Worm (Caenorhabditis elegans) whole organism, L4/young adult: ENCODE measurements around the gene C52D10.3.

Source experiments
- W03F9.2 ChIP-seq: fragments of 150-350 bp; optimal IDR thresholded peaks from 2 replicates; lab custom pipeline; 2014; ENCODE audit warnings: missing biosample characterization, missing genetic modification characterization
- dao-5 ChIP-seq: sonication (generic microtip); optimal IDR thresholded peaks from 2 replicates; lab custom pipeline; 2016; ENCODE audit warnings: missing genotype, missing genetic modification characterization, moderate library complexity, missing compliant biosample characterization
- him-1 ChIP-seq: sonication (generic microtip); optimal IDR thresholded peaks from 2 replicates; lab custom pipeline; 2016; ENCODE audit warnings: missing genotype, missing genetic modification reagents, missing genetic modification characterization, missing compliant biosample characterization

Gene C52D10.3

DNA sequence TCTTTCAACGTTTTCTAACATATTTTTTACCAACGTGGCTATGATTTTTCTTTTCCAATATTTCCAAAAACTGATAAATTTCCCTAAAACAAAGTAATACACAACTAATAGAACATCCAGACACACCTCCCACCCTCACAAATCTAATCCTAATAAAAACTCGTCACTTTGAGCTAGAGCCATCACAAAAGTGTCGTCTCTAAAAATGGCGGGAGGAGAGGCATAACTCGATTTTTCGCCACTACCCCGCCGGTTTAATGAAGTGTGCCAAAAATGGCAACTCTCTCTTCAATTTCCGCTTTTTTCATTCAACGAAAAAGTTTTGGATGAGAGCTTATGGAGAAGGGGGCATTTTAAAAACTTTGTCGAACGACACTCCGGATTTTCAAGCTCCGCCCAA lies 56.6 kb downstream of the C52D10.3 start:
- TF ChIP-seq him-1 (tag; lab: Kevin White, UChicago), result no peak
- TF ChIP-seq dao-5 (tag; lab: Kevin White, UChicago), result no peak
- TF ChIP-seq W03F9.2 (tag; lab: Kevin White, UChicago), result no peak

DNA sequence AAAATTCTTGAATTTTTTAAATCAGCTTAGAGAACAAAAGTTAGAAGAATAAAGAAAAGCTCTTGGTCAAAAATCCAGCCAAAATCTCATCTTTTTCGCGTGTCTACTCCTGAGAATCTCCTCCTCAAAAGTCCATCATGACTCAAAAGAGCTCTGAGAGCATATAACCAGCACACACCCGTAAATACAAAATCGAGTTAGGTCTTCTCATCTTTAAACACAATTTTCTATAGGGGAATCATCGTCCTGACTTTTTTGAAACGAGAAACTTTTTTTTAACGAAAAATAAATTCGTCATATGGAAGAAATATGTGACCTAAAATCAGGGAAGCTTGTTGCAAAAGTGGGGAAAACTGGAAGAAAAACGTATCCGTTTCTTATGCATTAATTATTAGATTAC lies 57.2 kb downstream of the C52D10.3 start:
- TF ChIP-seq him-1 (tag; lab: Kevin White, UChicago) (no peak), dao-5 (tag; lab: Kevin White, UChicago) (no peak), W03F9.2 (tag; lab: Kevin White, UChicago) (no peak)

DNA sequence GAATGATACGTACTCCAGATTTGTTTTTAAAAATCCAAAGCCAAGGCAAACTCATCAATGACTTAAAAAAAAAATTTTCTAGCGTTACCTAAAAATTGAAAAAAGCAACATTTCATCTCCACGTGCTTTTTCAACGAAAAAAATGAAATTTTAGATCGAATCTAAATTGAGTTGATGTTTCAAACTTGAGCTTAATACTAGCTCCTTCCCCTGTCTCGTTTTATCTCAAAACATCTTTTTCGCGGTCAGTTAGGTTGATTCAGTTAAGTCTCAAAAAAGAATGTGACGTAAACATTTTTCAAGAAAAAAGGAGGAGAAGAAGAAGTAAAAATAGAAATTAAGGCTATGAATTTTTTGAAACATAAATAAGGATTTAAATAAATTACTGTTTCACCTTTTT lies 60.8 kb downstream of the C52D10.3 start:
- TF ChIP-seq dao-5 (tag; lab: Kevin White, UChicago), result no peak
- TF ChIP-seq him-1 (tag; lab: Kevin White, UChicago), result no peak
- no peak for TF ChIP-seq W03F9.2 (tag; lab: Kevin White, UChicago)

DNA sequence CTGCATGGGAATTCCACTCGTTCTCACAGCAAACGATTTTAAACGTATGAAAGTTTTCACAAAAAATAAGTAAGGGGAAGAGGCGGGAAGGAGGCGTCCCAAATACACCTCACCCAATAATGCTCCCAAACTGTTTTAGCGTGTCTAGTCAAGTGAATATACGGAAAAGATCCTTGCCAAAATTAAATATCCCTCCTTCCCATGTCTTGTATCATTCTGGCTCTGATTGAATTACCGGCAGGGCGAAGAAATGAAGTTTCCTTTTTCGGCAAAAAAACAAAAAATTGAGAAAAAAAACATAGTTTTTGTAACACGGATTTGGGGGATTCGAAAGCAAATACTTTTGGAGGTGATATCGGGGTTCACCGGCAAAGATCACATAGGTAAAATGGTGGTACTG lies 62.7 kb downstream of the C52D10.3 start:
- TF ChIP-seq W03F9.2 (tag; lab: Kevin White, UChicago), result no peak
- TF ChIP-seq dao-5 (tag; lab: Kevin White, UChicago), result no peak
- TF ChIP-seq him-1 (tag; lab: Kevin White, UChicago), result no peak
